Fruit fly (Drosophila melanogaster) whole organism, embryonic: ENCODE data around the gene Cep164.

Source experiments
- Atf-2 ChIP-seq: fragments of 200-800 bp; sonication (Bioruptor generic); optimal IDR thresholded peaks from 2 replicates; lab custom pipeline; 2016; ENCODE audit warnings: missing biosample characterization, missing genetic modification characterization
- BEAF-32 ChIP-seq: fragments of 200-800 bp; sonication (Bioruptor generic); optimal IDR thresholded peaks from 3 replicates; lab custom pipeline; 2017; ENCODE audit warnings: missing biosample characterization, missing genetic modification characterization, mild to moderate bottlenecking, moderate library complexity, missing genetic modification reagents
- CG1024 ChIP-seq: fragments of 200-800 bp; sonication (Bioruptor generic); IDR thresholded peaks from 2 replicates; pipeline ENCODE4 v1.3.6; 2022; ENCODE audit warnings: missing biosample characterization, missing genetic modification characterization
- CG11723 ChIP-seq: fragments of 200-800 bp; sonication (Bioruptor generic); optimal IDR thresholded peaks from 2 replicates; lab custom pipeline; 2017; ENCODE audit warnings: missing biosample characterization, mild to moderate bottlenecking, missing genetic modification characterization
- CG13296 ChIP-seq: fragments of 200-800 bp; sonication (Bioruptor generic); optimal IDR thresholded peaks from 3 replicates; lab custom pipeline; 2018; ENCODE audit warnings: missing biosample characterization, mild to moderate bottlenecking, missing genetic modification characterization
- CG14860 ChIP-seq: fragments of 200-800 bp; sonication (Bioruptor generic); IDR thresholded peaks from 3 replicates; pipeline ENCODE4 v1.3.6; 2022; ENCODE audit warnings: missing biosample characterization, missing genetic modification characterization; ENCODE audit not compliant: partially characterized antibody
- CG15011 ChIP-seq: fragments of 200-800 bp; sonication (Bioruptor generic); optimal IDR thresholded peaks from 3 replicates; lab custom pipeline; 2018; ENCODE audit warnings: missing biosample characterization, mild to moderate bottlenecking, missing genetic modification characterization
- CG15514 ChIP-seq: fragments of 200-800 bp; sonication (Bioruptor generic); optimal IDR thresholded peaks from 3 replicates; lab custom pipeline; 2017; ENCODE audit warnings: missing biosample characterization, missing genetic modification characterization, mild to moderate bottlenecking, moderate library complexity, missing genetic modification reagents
- CG1603 ChIP-seq: fragments of 200-800 bp; sonication (Bioruptor generic); optimal IDR thresholded peaks from 2 replicates; lab custom pipeline; 2019; ENCODE audit warnings: missing biosample characterization, mild to moderate bottlenecking, missing genetic modification characterization, moderate library complexity
- CG16813 ChIP-seq: fragments of 200-800 bp; sonication (Bioruptor generic); IDR thresholded peaks from 3 replicates; pipeline ENCODE4 v1.3.6; 2022; ENCODE audit warnings: missing biosample characterization, missing genetic modification characterization; ENCODE audit not compliant: partially characterized antibody
- CG16815 ChIP-seq: fragments of 200-800 bp; sonication (Bioruptor generic); optimal IDR thresholded peaks from 3 replicates; lab custom pipeline; 2017; ENCODE audit warnings: missing biosample characterization, mild to moderate bottlenecking, missing genetic modification characterization
- CG17802 ChIP-seq: fragments of 200-800 bp; sonication (Bioruptor generic); optimal IDR thresholded peaks from 2 replicates; lab custom pipeline; 2018; ENCODE audit warnings: missing biosample characterization, mild to moderate bottlenecking, missing genetic modification characterization, moderate library complexity
- CG2116 ChIP-seq: fragments of 200-800 bp; sonication (Bioruptor generic); optimal IDR thresholded peaks from 3 replicates; lab custom pipeline; 2018; ENCODE audit warnings: missing biosample characterization, mild to moderate bottlenecking, missing genetic modification characterization
- CG2678 ChIP-seq: fragments of 200-800 bp; sonication (Bioruptor generic); optimal IDR thresholded peaks from 3 replicates; lab custom pipeline; 2019; ENCODE audit warnings: missing biosample characterization, mild to moderate bottlenecking, missing genetic modification characterization, moderate library complexity
- CG3281 ChIP-seq: fragments of 200-800 bp; sonication (Bioruptor generic); optimal IDR thresholded peaks from 3 replicates; lab custom pipeline; 2017; ENCODE audit warnings: missing biosample characterization, mild to moderate bottlenecking, missing genetic modification characterization
- CG42726 ChIP-seq: fragments of 200-800 bp; sonication (Bioruptor generic); IDR thresholded peaks from 2 replicates; pipeline ENCODE4 v1.3.6; 2022; ENCODE audit warnings: missing biosample characterization, missing genetic modification characterization; ENCODE audit not compliant: partially characterized antibody
- CG4404 ChIP-seq: fragments of 200-800 bp; sonication (Bioruptor generic); IDR thresholded peaks from 2 replicates; pipeline ENCODE4 v1.3.6; 2022; ENCODE audit warnings: missing biosample characterization, missing genetic modification characterization
- CG4617 ChIP-seq: fragments of 200-800 bp; sonication (Bioruptor generic); optimal IDR thresholded peaks from 3 replicates; lab custom pipeline; 2016; ENCODE audit warnings: missing biosample characterization, missing genetic modification characterization, borderline replicate concordance
- CG6683 ChIP-seq: fragments of 200-800 bp; sonication (Bioruptor generic); optimal IDR thresholded peaks from 2 replicates; lab custom pipeline; 2017; ENCODE audit warnings: missing biosample characterization, mild to moderate bottlenecking, missing genetic modification characterization, missing genetic modification reagents
- CG6791 ChIP-seq: fragments of 200-800 bp; sonication (Bioruptor generic); IDR thresholded peaks from 3 replicates; pipeline ENCODE4 v1.3.6; 2022; ENCODE audit warnings: missing biosample characterization, missing genetic modification characterization; ENCODE audit not compliant: partially characterized antibody
- CG7271 ChIP-seq: fragments of 200-800 bp; sonication (Bioruptor generic); optimal IDR thresholded peaks from 2 replicates; lab custom pipeline; 2018; ENCODE audit warnings: missing biosample characterization, mild to moderate bottlenecking, missing genetic modification characterization, moderate library complexity
- CG7357 ChIP-seq: fragments of 200-800 bp; sonication (Bioruptor generic); IDR thresholded peaks from 3 replicates; pipeline ENCODE4 v1.3.6; 2022; ENCODE audit warnings: missing biosample characterization, missing genetic modification characterization
- CG7963 ChIP-seq: fragments of 200-800 bp; sonication (Bioruptor generic); IDR thresholded peaks from 3 replicates; pipeline ENCODE4 v1.3.6; 2022; ENCODE audit warnings: missing biosample characterization, missing genetic modification characterization; ENCODE audit not compliant: partially characterized antibody
- CkIIα-i1 ChIP-seq: fragments of 200-800 bp; sonication (Bioruptor generic); IDR thresholded peaks from 2 replicates; pipeline ENCODE4 v1.3.6; 2022; ENCODE audit warnings: missing biosample characterization, missing genetic modification characterization
- Dad ChIP-seq: fragments of 200-800 bp; sonication (Bioruptor generic); optimal IDR thresholded peaks from 3 replicates; lab custom pipeline; 2016; ENCODE audit warnings: missing biosample characterization, missing genetic modification characterization
- Dref ChIP-seq: fragments of 200-800 bp; sonication (Bioruptor generic); IDR thresholded peaks from 2 replicates; pipeline ENCODE4 v1.3.6; 2022; ENCODE audit warnings: missing biosample characterization, missing genetic modification characterization
- Eip74EF ChIP-seq, 2 experiments: fragments of 200-800 bp in 1 of 2; fragments of >200 bp in 1 of 2; sonication (Bioruptor generic) in 1 of 2; optimal IDR thresholded peaks; 2 replicates each; lab custom pipeline; 2017 to 2019; ENCODE audit warnings: missing biosample characterization in 2 of 2, missing genetic modification characterization in 2 of 2, mild to moderate bottlenecking in 1 of 2, moderate library complexity in 1 of 2
- HLH4C ChIP-seq: fragments of 200-800 bp; sonication (Bioruptor generic); IDR thresholded peaks from 3 replicates; pipeline ENCODE4 v1.3.6; 2022; ENCODE audit warnings: missing biosample characterization, missing genetic modification characterization; ENCODE audit not compliant: partially characterized antibody
- Hand ChIP-seq: fragments of 200-800 bp; sonication (Bioruptor generic); optimal IDR thresholded peaks from 2 replicates; lab custom pipeline; 2017; ENCODE audit warnings: mild to moderate bottlenecking, missing biosample characterization, missing genetic modification reagents, missing genetic modification characterization
- MBD-R2 ChIP-seq: fragments of 200-800 bp; sonication (Bioruptor generic); IDR thresholded peaks from 2 replicates; pipeline ENCODE4 v1.3.6; 2022; ENCODE audit warnings: missing biosample characterization, missing genetic modification characterization
- Mes4 ChIP-seq: fragments of 200-800 bp; sonication (Bioruptor generic); optimal IDR thresholded peaks from 2 replicates; lab custom pipeline; 2016; ENCODE audit warnings: missing biosample characterization, missing genetic modification characterization
- Scr ChIP-seq: fragments of 200-800 bp; sonication (Bioruptor generic); IDR thresholded peaks from 2 replicates; pipeline ENCODE4 v1.3.6; 2022; ENCODE audit warnings: missing biosample characterization, missing genetic modification characterization; ENCODE audit not compliant: partially characterized antibody
- Usf ChIP-seq: fragments of 200-800 bp; sonication (Bioruptor generic); optimal IDR thresholded peaks from 2 replicates; lab custom pipeline; 2017; ENCODE audit warnings: missing genotype, missing biosample characterization, missing genetic modification characterization
- amos ChIP-seq: fragments of 200-800 bp; sonication (Bioruptor generic); IDR thresholded peaks from 2 replicates; pipeline ENCODE4 v1.3.6; 2022; ENCODE audit warnings: missing biosample characterization, missing genetic modification characterization; ENCODE audit not compliant: partially characterized antibody
- ato ChIP-seq: fragments of 200-800 bp; sonication (Bioruptor generic); IDR thresholded peaks from 2 replicates; pipeline ENCODE4 v1.3.6; 2022; ENCODE audit warnings: missing biosample characterization, missing genetic modification characterization; ENCODE audit not compliant: partially characterized antibody
- bbx ChIP-seq: fragments of 200-800 bp; sonication (Bioruptor generic); IDR thresholded peaks from 2 replicates; pipeline ENCODE4 v1.3.6; 2022; ENCODE audit warnings: missing biosample characterization, missing genetic modification characterization; ENCODE audit not compliant: partially characterized antibody
- lola ChIP-seq, 3 experiments: fragments of >200 bp in 2 of 3; fragments of 200-800 bp in 1 of 3; sonication (Bioruptor generic) in 1 of 3; optimal IDR thresholded peaks; 2 replicates each; lab custom pipeline; 2017 to 2019; ENCODE audit warnings: missing biosample characterization in 3 of 3, missing genetic modification characterization in 3 of 3, mild to moderate bottlenecking in 1 of 3, moderate library complexity in 1 of 3
- pfk ChIP-seq: fragments of 200-800 bp; sonication (Bioruptor generic); optimal IDR thresholded peaks from 2 replicates; lab custom pipeline; 2018; ENCODE audit warnings: missing biosample characterization, mild to moderate bottlenecking, missing genetic modification characterization, moderate library complexity
- ssp ChIP-seq: fragments of 200-800 bp; sonication (Bioruptor generic); IDR thresholded peaks from 2 replicates; pipeline ENCODE4 v1.3.6; 2022; ENCODE audit warnings: missing biosample characterization, missing genetic modification characterization
- stwl ChIP-seq: fragments of 200-800 bp; sonication (Bioruptor generic); optimal IDR thresholded peaks from 3 replicates; lab custom pipeline; 2018; ENCODE audit warnings: missing biosample characterization, mild to moderate bottlenecking, missing genetic modification characterization, moderate library complexity
- tap ChIP-seq: fragments of 200-800 bp; optimal IDR thresholded peaks from 3 replicates; lab custom pipeline; 2019; ENCODE audit warnings: missing biosample characterization, mild to moderate bottlenecking, missing genetic modification characterization, moderate library complexity
- tll ChIP-seq, 2 experiments: fragments of 200-800 bp in 1 of 2; fragments of >200 bp in 1 of 2; sonication (Bioruptor generic) in 1 of 2; optimal IDR thresholded peaks; 2 replicates each; lab custom pipeline; 2017 to 2019; ENCODE audit warnings: missing biosample characterization in 2 of 2, missing genetic modification characterization in 2 of 2, mild to moderate bottlenecking in 1 of 2, moderate library complexity in 1 of 2
- wek ChIP-seq: fragments of 200-800 bp; sonication (Bioruptor generic); optimal IDR thresholded peaks from 3 replicates; lab custom pipeline; 2018; ENCODE audit warnings: missing biosample characterization, mild to moderate bottlenecking, missing genetic modification characterization, moderate library complexity
- zf30C ChIP-seq: fragments of 200-800 bp; sonication (Bioruptor generic); optimal IDR thresholded peaks from 3 replicates; lab custom pipeline; 2018; ENCODE audit warnings: missing biosample characterization, mild to moderate bottlenecking, missing genetic modification characterization

The Cep164 gene

DNA sequence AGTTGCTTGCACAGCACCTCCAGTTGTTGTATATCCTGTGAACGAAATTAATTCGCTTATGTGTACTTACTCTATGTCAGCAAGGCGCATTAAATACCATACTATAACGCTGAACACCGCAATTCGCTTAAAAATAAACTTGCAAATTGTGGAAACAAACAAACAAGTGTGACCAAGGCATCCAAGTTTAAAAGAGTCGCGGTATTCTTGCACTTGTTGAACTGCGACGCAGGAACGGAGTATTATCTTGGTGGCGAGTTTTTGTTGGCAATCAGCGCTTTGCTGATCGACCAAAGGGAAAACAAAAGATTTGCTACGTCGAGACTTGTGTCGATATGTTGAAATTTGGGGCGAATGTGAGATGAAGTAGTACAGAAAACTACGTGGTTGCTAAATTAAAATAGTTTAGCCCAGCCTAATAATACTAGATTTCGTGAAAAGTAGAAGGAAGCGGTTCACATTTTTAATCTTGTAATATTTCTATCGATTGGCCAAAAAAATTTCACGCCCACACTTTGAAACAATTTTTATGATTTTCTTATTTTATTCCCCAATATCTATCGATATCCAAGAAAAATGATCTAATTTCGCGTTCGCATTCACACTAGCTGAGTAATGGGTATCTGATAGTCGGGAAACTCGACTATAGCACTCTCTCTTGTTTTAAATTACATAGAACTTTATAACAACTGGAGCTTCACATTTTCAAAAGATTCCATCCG is 49.1 kb downstream of the Cep164 start, which contains the start of gene Ranbp16 (continued):
- TF ChIP-seq HLH4C (peak; percentile 69), CG13296 (GFP tag; lab: Kevin White, UChicago) (no peak), CG14860 (peak; percentile 54; the same call in 2 of the 3 replicates), CG15514 (GFP tag; lab: Kevin White, UChicago) (peak; percentile 38), CG11723 (GFP tag; lab: Kevin White, UChicago) (peak; percentile 12), CG17802 (tag; lab: Kevin White, UChicago) (peak; percentile 83), CG16813 (peak; percentile 68), ato (GFP tag; lab: Robert Waterston, UW) (0 out of 2 replicates have a peak, but pooled peaks have one; percentile 28), CG7357 (GFP tag; lab: Robert Waterston, UW) (peak; percentile 76), CG6791 (peak; percentile 39; the same call in 1 of the 3 replicates), pfk (GFP tag; lab: Kevin White, UChicago) (peak; percentile 72), BEAF-32 (GFP tag; lab: Kevin White, UChicago) (peak; percentile 24), CG1603 (tag; lab: Kevin White, UChicago) (peak; percentile 84), CG6683 (no peak), CG2678 (tag; lab: Kevin White, UChicago) (no peak), bbx (GFP tag; lab: Robert Waterston, UW) (peak; percentile 8; the same call in 1 of the 2 replicates), Dad (no peak), zf30C (no peak), CG7963 (GFP tag; lab: Robert Waterston, UW) (peak; percentile 58; the same call in 2 of the 3 replicates), CG16815 (GFP tag; lab: Kevin White, UChicago) (no peak), stwl (tag; lab: Kevin White, UChicago) (peak; percentile 13), CG4617 (GFP tag; lab: Kevin White, UChicago) (peak; percentile 19), Mes4 (GFP tag; lab: Kevin White, UChicago) (no peak), tll (GFP tag; optimal IDR thresholded peaks at IDR 0.05; lab: Kevin White, UChicago) (peak in 1 of 2 experiments; percentile 2), Usf (GFP tag; lab: Kevin White, UChicago) (no peak), Atf-2 (no peak), Eip74EF (GFP tag; optimal IDR thresholded peaks at IDR 0.05; lab: Kevin White, UChicago) (peak in 1 of 2 experiments; percentile 3), ssp (GFP tag; lab: Robert Waterston, UW) (peak; percentile 92), CG15011 (GFP tag; lab: Kevin White, UChicago) (no peak), CG42726 (GFP tag; lab: Robert Waterston, UW) (no peak), tap (no peak), amos (GFP tag; lab: Robert Waterston, UW) (no peak; the same call in 1 of the 2 replicates), wek (peak; percentile 16), MBD-R2 (GFP tag; lab: Robert Waterston, UW) (peak; percentile 62), CG3281 (GFP tag; lab: Kevin White, UChicago) (no peak), CG7271 (tag; lab: Kevin White, UChicago) (no peak), lola (GFP tag; optimal IDR thresholded peaks at IDR 0.05; lab: Kevin White, UChicago) (peak in 1 of 3 experiments; percentile 80), Scr (0 out of 2 replicates have a peak, but pooled peaks have one; percentile 33), Dref (GFP tag; lab: Robert Waterston, UW) (0 out of 2 replicates have a peak, but pooled peaks have one; percentile 29), CkIIα-i1 (GFP tag; lab: Robert Waterston, UW) (no peak), CG1024 (GFP tag; lab: Robert Waterston, UW) (peak; percentile 62), Hand (no peak), CG4404 (GFP tag; lab: Robert Waterston, UW) (no peak), CG2116 (GFP tag; lab: Kevin White, UChicago) (no peak)
